Worm (Caenorhabditis elegans) whole organism, late embryonic: ENCODE data around the gene H37A05.4.
A peak's percentile ranks its signal among the peaks of the same experiment; 100 is the strongest.

Source experiments
- C08G9.2 ChIP-seq: sonication (generic microtip); optimal IDR thresholded peaks from 2 replicates; lab custom pipeline; 2016; ENCODE audit warnings: mild to moderate bottlenecking, missing genetic modification characterization, moderate library complexity, missing compliant biosample characterization
- F13H6.1 ChIP-seq: sonication (generic microtip); optimal IDR thresholded peaks from 2 replicates; lab custom pipeline; 2016; ENCODE audit warnings: missing genetic modification characterization, missing compliant biosample characterization
- K09A11.1 ChIP-seq: sonication (generic microtip); optimal IDR thresholded peaks from 2 replicates; lab custom pipeline; 2017; ENCODE audit warnings: antibody characterized with exemption, mild to moderate bottlenecking, missing genetic modification characterization, missing compliant biosample characterization; ENCODE audit not compliant: insufficient read depth
- Y22D7AL.16 ChIP-seq: sonication (generic microtip); optimal IDR thresholded peaks from 2 replicates; lab custom pipeline; 2016; ENCODE audit warnings: missing genetic modification characterization, missing compliant biosample characterization
- ahr-1 ChIP-seq: sonication (generic microtip); optimal IDR thresholded peaks from 2 replicates; lab custom pipeline; 2016; ENCODE audit warnings: missing genetic modification characterization, missing compliant biosample characterization
- ama-1 ChIP-seq: fragments of 150-350 bp; optimal IDR thresholded peaks from 2 replicates; lab custom pipeline; 2014
- ceh-14 ChIP-seq: sonication (generic microtip); optimal IDR thresholded peaks from 2 replicates; lab custom pipeline; 2016; ENCODE audit warnings: missing genotype, missing genetic modification characterization, missing compliant biosample characterization
- ceh-18 ChIP-seq: sonication (generic microtip); optimal IDR thresholded peaks from 2 replicates; lab custom pipeline; 2016; ENCODE audit warnings: missing genetic modification characterization, missing compliant biosample characterization
- ceh-2 ChIP-seq: sonication (generic microtip); optimal IDR thresholded peaks from 2 replicates; lab custom pipeline; 2016; ENCODE audit warnings: missing genotype, missing genetic modification characterization, missing compliant biosample characterization
- ceh-31 ChIP-seq: sonication (generic microtip); optimal IDR thresholded peaks from 2 replicates; lab custom pipeline; 2016; ENCODE audit warnings: missing genetic modification characterization, missing compliant biosample characterization
- ceh-34 ChIP-seq: sonication (generic microtip); optimal IDR thresholded peaks from 2 replicates; lab custom pipeline; 2016; ENCODE audit warnings: mild to moderate bottlenecking, missing genetic modification characterization, missing compliant biosample characterization
- ceh-48 ChIP-seq: sonication (generic microtip); optimal IDR thresholded peaks from 2 replicates; lab custom pipeline; 2016; ENCODE audit warnings: missing genetic modification characterization, inconsistent platforms, missing compliant biosample characterization
- che-1 ChIP-seq: sonication (generic microtip); optimal IDR thresholded peaks from 2 replicates; lab custom pipeline; 2016; ENCODE audit warnings: mild to moderate bottlenecking, missing genetic modification characterization, missing compliant biosample characterization
- dmd-4 ChIP-seq: sonication (generic microtip); optimal IDR thresholded peaks from 2 replicates; lab custom pipeline; 2016; ENCODE audit warnings: borderline replicate concordance, missing genetic modification characterization, missing compliant biosample characterization
- dve-1 ChIP-seq: sonication (generic microtip); optimal IDR thresholded peaks from 2 replicates; lab custom pipeline; 2017; ENCODE audit warnings: antibody characterized with exemption, mild to moderate bottlenecking, missing genetic modification characterization, missing compliant biosample characterization
- elt-2 ChIP-seq: sonication (generic microtip); optimal IDR thresholded peaks from 2 replicates; lab custom pipeline; 2016; ENCODE audit warnings: missing genetic modification reagents, missing genetic modification characterization, missing compliant biosample characterization
- elt-4 ChIP-seq: sonication (generic microtip); optimal IDR thresholded peaks from 2 replicates; lab custom pipeline; 2016; ENCODE audit warnings: missing genetic modification characterization, missing compliant biosample characterization
- gmeb-2 ChIP-seq: sonication (generic microtip); optimal IDR thresholded peaks from 2 replicates; lab custom pipeline; 2016; ENCODE audit warnings: missing genetic modification characterization, inconsistent platforms, missing compliant biosample characterization
- hlh-30 ChIP-seq: sonication (generic microtip); optimal IDR thresholded peaks from 2 replicates; lab custom pipeline; 2017; ENCODE audit warnings: antibody characterized with exemption, missing genetic modification characterization, missing compliant biosample characterization; ENCODE audit not compliant: insufficient read depth
- hlh-8 ChIP-seq: sonication (generic microtip); optimal IDR thresholded peaks from 2 replicates; lab custom pipeline; 2016; ENCODE audit warnings: missing genotype, missing genetic modification characterization, missing compliant biosample characterization
- lim-6 ChIP-seq: sonication (generic microtip); optimal IDR thresholded peaks from 2 replicates; lab custom pipeline; 2016; ENCODE audit warnings: missing genetic modification characterization, missing compliant biosample characterization
- lin-11 ChIP-seq: fragments of 200-800 bp; sonication (Bioruptor generic); optimal IDR thresholded peaks from 2 replicates; lab custom pipeline; 2018; ENCODE audit warnings: mild to moderate bottlenecking, missing genetic modification characterization, missing compliant biosample characterization
- nfya-1 ChIP-seq: sonication (generic microtip); optimal IDR thresholded peaks from 2 replicates; lab custom pipeline; 2017; ENCODE audit warnings: missing genetic modification characterization, mild to moderate bottlenecking, missing compliant biosample characterization, antibody characterized with exemption, moderate library complexity
- npax-4 ChIP-seq: sonication (generic microtip); optimal IDR thresholded peaks from 2 replicates; lab custom pipeline; 2016; ENCODE audit warnings: missing genetic modification characterization, missing compliant biosample characterization
- odd-2 ChIP-seq: sonication (generic microtip); optimal IDR thresholded peaks from 2 replicates; lab custom pipeline; 2017; ENCODE audit warnings: antibody characterized with exemption, mild to moderate bottlenecking, missing genetic modification characterization, missing compliant biosample characterization
- pax-1 ChIP-seq: fragments of 150-350 bp; optimal IDR thresholded peaks from 2 replicates; lab custom pipeline; 2014; ENCODE audit warnings: missing biosample characterization, missing genetic modification characterization
- pha-2 ChIP-seq: sonication (generic microtip); optimal IDR thresholded peaks from 2 replicates; lab custom pipeline; 2017; ENCODE audit warnings: mild to moderate bottlenecking, missing genetic modification characterization, missing compliant biosample characterization
- pqm-1 ChIP-seq: sonication (generic microtip); optimal IDR thresholded peaks from 2 replicates; lab custom pipeline; 2016; ENCODE audit warnings: missing genetic modification characterization, missing compliant biosample characterization
- pros-1 ChIP-seq: fragments of 150-350 bp; optimal IDR thresholded peaks from 2 replicates; lab custom pipeline; 2014; ENCODE audit warnings: missing biosample characterization, missing genetic modification reagents, missing genetic modification characterization
- ref-2 ChIP-seq: sonication (generic microtip); optimal IDR thresholded peaks from 2 replicates; lab custom pipeline; 2016; ENCODE audit warnings: missing genetic modification characterization, missing compliant biosample characterization
- sox-2 ChIP-seq: fragments of 200-800 bp; sonication (Bioruptor generic); IDR thresholded peaks from 2 replicates; pipeline ENCODE4 v1.3.6; 2022; ENCODE audit warnings: missing genetic modification reagents, missing genetic modification characterization, missing compliant biosample characterization
- tbx-2 ChIP-seq: sonication (generic microtip); optimal IDR thresholded peaks from 2 replicates; lab custom pipeline; 2016; ENCODE audit warnings: missing genetic modification characterization, missing compliant biosample characterization
- unc-42 ChIP-seq: sonication (generic microtip); optimal IDR thresholded peaks from 2 replicates; lab custom pipeline; 2016; ENCODE audit warnings: missing genotype, missing genetic modification characterization, missing compliant biosample characterization
- unc-55 ChIP-seq: sonication (generic microtip); optimal IDR thresholded peaks from 2 replicates; lab custom pipeline; 2017; ENCODE audit warnings: missing biosample characterization, missing genetic modification reagents, missing genetic modification characterization
- ztf-16 ChIP-seq: sonication (generic microtip); optimal IDR thresholded peaks from 2 replicates; lab custom pipeline; 2017; ENCODE audit warnings: missing genetic modification characterization, missing compliant biosample characterization

The H37A05.4 gene

DNA sequence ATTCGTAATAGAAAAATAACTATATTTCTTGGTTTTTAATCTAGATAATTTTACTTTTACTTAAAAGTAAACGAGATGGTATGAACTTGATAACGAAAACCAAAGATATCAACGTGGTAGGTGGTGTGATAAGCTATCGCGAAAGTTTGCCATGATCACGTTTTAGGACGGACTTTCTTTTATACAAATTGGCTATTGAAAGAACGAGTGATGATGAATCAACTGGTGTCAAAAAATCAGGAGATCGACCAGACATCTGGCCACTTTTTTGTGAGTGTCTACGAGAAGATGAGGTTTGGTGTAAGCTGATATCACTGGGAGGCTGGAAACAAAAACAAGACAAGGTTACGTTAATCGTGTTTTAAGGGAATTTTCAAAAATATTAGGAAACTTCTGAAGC is 9.6 kb upstream of the H37A05.4 start:
- TF ChIP-seq elt-2 (peak; percentile 54), ztf-16 (tag; lab: Kevin White, UChicago) (no peak), odd-2 (no peak), lin-11 (tag; lab: Kevin White, UChicago) (no peak), sox-2 (GFP tag; lab: Robert Waterston, UW) (no peak), ref-2 (tag; lab: Kevin White, UChicago) (no peak), pax-1 (tag; lab: Kevin White, UChicago) (no peak)
- TF ChIP-seq, all 69 proteins: peak for 1

DNA sequence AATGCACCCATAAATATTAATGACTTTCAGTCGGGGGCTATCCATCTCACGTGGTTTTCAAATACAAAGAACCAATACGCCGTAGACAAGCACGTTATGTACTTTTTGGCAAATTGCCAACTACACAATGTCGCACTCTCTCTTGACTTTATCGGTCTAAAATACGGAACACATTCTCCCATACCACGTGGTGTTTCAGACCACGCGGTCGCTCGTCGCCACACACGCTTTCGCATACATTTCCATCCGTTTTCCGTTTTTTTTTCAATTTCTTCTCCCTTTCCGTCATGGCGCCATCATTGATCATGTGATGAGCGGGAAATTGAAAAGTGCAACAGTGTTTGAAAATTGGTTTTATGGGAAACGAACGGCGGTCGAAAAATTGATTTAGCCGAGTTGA is 9.0 kb upstream of the H37A05.4 start:
- TF ChIP-seq elt-4 (tag; lab: Kevin White, UChicago) (no peak), hlh-30 (tag; lab: Kevin White, UChicago) (peak; percentile 87)

DNA sequence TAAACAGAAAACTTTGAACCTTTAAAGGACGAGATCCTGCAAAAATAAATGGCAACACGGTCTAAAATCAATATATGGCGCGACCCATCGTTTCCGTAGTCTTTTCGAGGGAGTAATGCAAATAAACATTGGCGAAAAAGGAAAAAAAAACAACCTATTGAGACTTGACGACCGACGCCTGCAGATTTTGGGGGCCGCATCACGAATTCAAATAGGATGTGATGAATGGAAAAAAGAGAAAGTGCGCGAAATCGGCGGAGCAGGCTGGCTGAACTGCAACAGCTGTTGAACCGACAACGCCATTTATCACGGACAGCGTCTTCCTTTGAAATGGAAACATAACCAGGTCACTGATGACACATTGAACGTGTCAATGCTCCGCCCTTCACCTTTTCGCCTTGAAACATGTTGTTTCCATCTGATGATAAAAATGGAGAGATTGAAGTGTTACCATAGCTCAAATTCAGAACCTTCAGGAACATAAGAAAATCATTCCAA is 8.3 kb upstream of the H37A05.4 start:
- TF ChIP-seq che-1 (tag; lab: Kevin White, UChicago) (no peak), unc-55 (GFP tag; lab: Kevin White, UChicago) (peak; percentile 13)

DNA sequence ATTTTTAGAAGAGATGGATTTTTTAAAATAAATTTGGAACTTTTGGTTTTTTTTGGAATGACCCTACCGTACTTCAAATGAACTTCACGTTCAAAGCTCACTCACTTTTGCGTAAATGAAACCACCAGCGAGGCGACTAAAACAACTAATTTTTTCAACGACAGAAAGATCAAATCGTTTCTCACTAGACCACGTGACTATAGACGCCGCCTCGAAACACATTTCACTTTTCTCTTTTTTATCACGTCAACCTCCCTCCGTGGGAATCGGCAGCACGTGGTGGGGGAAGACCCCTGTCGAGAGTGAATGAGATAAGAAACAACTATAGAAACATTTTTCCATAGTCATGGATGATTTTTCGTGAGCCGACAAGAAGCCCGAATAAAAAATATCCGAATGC is 7.7 kb upstream of the H37A05.4 start:
- TF ChIP-seq ceh-18 (tag; lab: Kevin White, UChicago) = peak; percentile 19
- no peak for TF ChIP-seq F13H6.1 (tag; lab: Kevin White, UChicago)
- TF ChIP-seq gmeb-2 (tag; lab: Kevin White, UChicago) = no peak
- no peak for TF ChIP-seq pros-1 (tag; lab: Kevin White, UChicago)
- TF ChIP-seq hlh-30 (tag; lab: Kevin White, UChicago) = peak; percentile 71
- peak; percentile 57 for TF ChIP-seq elt-2

DNA sequence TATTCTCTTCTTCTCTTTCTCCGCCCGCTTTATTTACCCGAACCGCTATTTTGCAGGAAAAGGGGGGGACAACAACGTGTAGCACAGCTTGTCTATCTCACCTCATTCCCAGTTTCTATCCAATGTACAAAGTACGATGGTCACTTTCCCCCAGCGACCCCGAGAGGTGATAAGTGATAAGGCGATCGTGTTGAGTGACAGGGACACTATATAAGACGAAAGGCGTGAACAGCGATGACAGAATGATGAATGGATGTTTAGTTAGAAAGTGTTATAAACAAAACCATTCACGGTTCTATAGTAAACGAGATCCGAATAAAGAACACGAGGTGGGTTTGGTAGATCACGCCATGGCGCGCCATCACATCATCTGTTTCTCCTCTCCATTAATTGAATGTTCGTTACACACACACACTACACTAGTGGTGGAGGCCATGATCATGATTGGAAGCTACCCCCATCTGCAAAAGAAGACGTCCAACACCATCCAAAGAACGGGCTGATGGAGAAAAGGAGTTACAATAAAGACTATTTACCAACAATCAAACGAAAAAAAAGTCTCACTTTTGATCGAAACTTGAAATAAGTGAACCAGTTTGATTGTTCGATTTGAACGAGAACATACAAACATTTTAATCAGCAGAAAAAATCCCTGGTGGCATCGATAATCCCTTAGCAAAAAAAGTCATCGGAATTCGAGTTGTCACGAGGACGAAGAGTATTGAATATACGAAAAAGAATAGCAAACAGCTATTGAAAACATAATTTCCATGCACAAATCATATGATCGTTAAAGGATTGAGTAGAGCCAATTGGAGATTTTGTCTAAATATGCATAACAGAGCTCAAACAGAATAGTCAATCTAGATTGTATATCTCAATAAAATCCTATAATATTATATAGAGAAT is 7.0 kb upstream of the H37A05.4 start:
- no peak for TF ChIP-seq pha-2 (tag; lab: Kevin White, UChicago)
- no peak for TF ChIP-seq dmd-4
- peak; percentile 53 for TF ChIP-seq elt-2
- no peak for TF ChIP-seq hlh-8 (tag; lab: Kevin White, UChicago)
- no peak for TF ChIP-seq ama-1 (lab: Kevin White, UChicago)
- no peak for TF ChIP-seq ahr-1
- no peak for TF ChIP-seq npax-4 (tag; lab: Kevin White, UChicago)
- peak; percentile 29 for TF ChIP-seq ref-2 (tag; lab: Kevin White, UChicago)
- peak; percentile 57 for TF ChIP-seq unc-55 (GFP tag; lab: Kevin White, UChicago)
- TF ChIP-seq lim-6 (tag; lab: Kevin White, UChicago) = no peak
- TF ChIP-seq Y22D7AL.16 (tag; lab: Kevin White, UChicago) = no peak
- TF ChIP-seq unc-42 (tag; lab: Kevin White, UChicago) = no peak
- TF ChIP-seq tbx-2 (tag; lab: Kevin White, UChicago) = no peak
- no peak for TF ChIP-seq pqm-1 (tag; lab: Kevin White, UChicago)
- TF ChIP-seq che-1 (tag; lab: Kevin White, UChicago) = no peak
- no peak for TF ChIP-seq ceh-2
- no peak for TF ChIP-seq C08G9.2 (tag; lab: Kevin White, UChicago)

DNA sequence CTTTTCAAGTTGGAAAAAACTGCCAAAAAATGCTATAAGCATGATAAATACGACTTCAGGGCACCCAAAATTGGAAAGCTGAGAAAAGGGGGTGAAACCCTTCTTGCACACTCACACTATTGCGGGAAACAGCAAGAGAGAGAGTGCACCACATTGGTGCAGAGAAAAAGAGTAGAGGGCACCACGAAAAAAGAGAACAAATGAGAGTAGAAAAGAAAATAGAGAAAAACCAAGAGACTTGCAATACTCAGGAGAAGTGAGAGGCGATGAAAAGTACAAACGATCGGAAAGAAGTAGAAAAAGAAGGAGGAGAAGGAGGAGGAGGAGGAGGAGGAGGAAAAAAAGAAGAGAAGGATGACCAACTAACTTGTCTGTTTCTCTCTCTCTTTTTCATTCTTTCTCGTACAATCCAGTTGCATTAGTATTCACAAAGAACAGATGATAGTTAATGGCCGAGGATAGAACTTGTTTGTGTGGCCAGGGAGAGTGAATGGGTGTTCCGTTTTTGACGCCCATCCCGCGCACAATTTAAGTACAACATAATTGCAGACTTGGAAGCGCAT is 5.7 kb upstream of the H37A05.4 start:
- peak; percentile 18 for TF ChIP-seq ceh-48 (tag; lab: Kevin White, UChicago)
- TF ChIP-seq ceh-34 (tag; lab: Kevin White, UChicago) = peak; percentile 55
- peak; percentile 78 for TF ChIP-seq ceh-31 (tag; lab: Kevin White, UChicago)
- TF ChIP-seq dmd-4 = no peak
- peak; percentile 62 for TF ChIP-seq tbx-2 (tag; lab: Kevin White, UChicago)
- peak; percentile 59 for TF ChIP-seq unc-42 (tag; lab: Kevin White, UChicago)
- TF ChIP-seq F13H6.1 (tag; lab: Kevin White, UChicago) = peak; percentile 20
- TF ChIP-seq nfya-1 (tag; lab: Kevin White, UChicago) = peak; percentile 65
- TF ChIP-seq ceh-18 (tag; lab: Kevin White, UChicago) = peak; percentile 41
- no peak for TF ChIP-seq ceh-2
- peak; percentile 21 for TF ChIP-seq dve-1 (tag; lab: Kevin White, UChicago)
- no peak for TF ChIP-seq ahr-1
- TF ChIP-seq C08G9.2 (tag; lab: Kevin White, UChicago) = peak; percentile 3
- TF ChIP-seq pros-1 (tag; lab: Kevin White, UChicago) = peak; percentile 22
- no peak for TF ChIP-seq npax-4 (tag; lab: Kevin White, UChicago)
- peak; percentile 52 for TF ChIP-seq unc-55 (GFP tag; lab: Kevin White, UChicago)
- no peak for TF ChIP-seq pha-2 (tag; lab: Kevin White, UChicago)
- peak; percentile 53 for TF ChIP-seq ref-2 (tag; lab: Kevin White, UChicago)
- peak; percentile 5 for TF ChIP-seq K09A11.1 (tag; lab: Kevin White, UChicago)
- TF ChIP-seq ceh-14 = no peak
